Fruit fly (Drosophila melanogaster): Measurements from ENCODE around the gene Prosbeta6.

The Prosbeta6 gene

DNA sequence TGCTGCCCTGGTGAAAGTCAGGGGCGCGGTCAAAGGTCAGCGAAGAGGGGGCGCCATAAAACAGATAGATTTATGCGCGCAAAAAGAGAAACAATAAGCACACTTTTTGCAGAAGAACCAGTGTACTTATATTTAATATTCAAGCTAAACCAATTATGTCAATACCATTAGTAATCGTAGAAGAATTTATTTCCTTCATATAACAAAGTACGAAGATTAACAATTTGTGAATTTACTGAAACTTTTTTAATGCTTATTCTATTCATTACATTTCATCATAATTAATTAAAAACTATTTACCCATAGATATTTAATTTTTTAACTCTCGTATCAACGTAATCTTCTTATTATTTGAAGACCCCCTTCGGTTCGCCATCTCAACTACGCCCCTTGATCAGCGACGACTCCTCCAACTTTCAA, 31.9 kb upstream of the Prosbeta6 start (continued):
- TF ChIP-seq Gug (GFP tag; IDR thresholded peaks at IDR 0.05) = peak; percentile 47; the same call in 1 of the 2 replicates
- TF ChIP-seq topi (GFP tag; optimal IDR thresholded peaks at IDR 0.05) = peak; percentile 59
- TF ChIP-seq lz (GFP tag; optimal IDR thresholded peaks at IDR 0.05) = peak; percentile 64
- TF ChIP-seq CG15336 (GFP tag; IDR thresholded peaks at IDR 0.05) = peak; percentile 65
- peak; percentile 63; the same call in 2 of the 3 replicates for TF ChIP-seq CG8119 (GFP tag; IDR thresholded peaks at IDR 0.05)
- peak; percentile 85 for TF ChIP-seq CG10631 (GFP tag; optimal IDR thresholded peaks at IDR 0.05)
- TF ChIP-seq eg (GFP tag; IDR thresholded peaks at IDR 0.05) = peak; percentile 59; the same call in 1 of the 3 replicates
- TF ChIP-seq CG31627 (GFP tag; optimal IDR thresholded peaks at IDR 0.05) = peak; percentile 50
- peak; percentile 82 for TF ChIP-seq achi (GFP tag; optimal IDR thresholded peaks at IDR 0.05)
- TF ChIP-seq Hr39 (GFP tag; optimal IDR thresholded peaks at IDR 0.05) = peak; percentile 57
- peak; percentile 85 for TF ChIP-seq Hr4 (GFP tag; optimal IDR thresholded peaks at IDR 0.05)
- TF ChIP-seq CG6792 (GFP tag; optimal IDR thresholded peaks at IDR 0.05) = peak; percentile 79
- no peak for TF ChIP-seq vri (GFP tag; optimal IDR thresholded peaks at IDR 0.05)
- TF ChIP-seq Ets96B (tag; optimal IDR thresholded peaks at IDR 0.05) = peak; percentile 70
- TF ChIP-seq CG6854 (GFP tag; optimal IDR thresholded peaks at IDR 0.05) = no peak
- peak; percentile 69 for TF ChIP-seq Lpt (GFP tag; optimal IDR thresholded peaks at IDR 0.05)
- peak; percentile 85 for TF ChIP-seq spab (GFP tag; optimal IDR thresholded peaks at IDR 0.05)
- no peak for TF ChIP-seq Hr38 (GFP tag; optimal IDR thresholded peaks at IDR 0.05)
- TF ChIP-seq CG6276 (GFP tag; optimal IDR thresholded peaks at IDR 0.05) = peak; percentile 71
- TF ChIP-seq Sox15 (GFP tag; optimal IDR thresholded peaks at IDR 0.05) = peak; percentile 68
- peak; percentile 57 for TF ChIP-seq dac (GFP tag; optimal IDR thresholded peaks at IDR 0.05)

DNA sequence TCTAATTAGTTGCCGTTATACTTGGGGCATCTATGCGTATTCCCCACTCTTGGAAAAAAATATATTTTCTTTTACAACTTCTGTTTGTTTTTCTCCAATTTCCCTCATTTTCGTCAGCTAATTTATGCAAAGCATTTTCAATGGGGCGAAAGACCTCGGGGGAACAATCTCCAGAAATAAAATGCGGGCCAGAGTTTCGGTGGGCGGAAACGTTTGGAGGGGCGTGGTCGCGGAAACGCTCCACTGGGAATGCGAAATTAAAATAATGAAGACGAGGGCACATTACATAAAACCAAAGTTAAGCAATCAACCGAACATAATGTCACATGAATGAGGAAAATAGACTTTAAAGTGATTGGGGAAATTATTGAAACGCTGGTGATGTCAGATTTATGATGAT, 30.9 kb upstream of the Prosbeta6 start:
- TF ChIP-seq salr (GFP tag; optimal IDR thresholded peaks at IDR 0.05) (no peak), cyc (GFP tag; optimal IDR thresholded peaks at IDR 0.05) (no peak), vri (GFP tag; optimal IDR thresholded peaks at IDR 0.05) (no peak), CG6854 (GFP tag; optimal IDR thresholded peaks at IDR 0.05) (no peak), net (GFP tag; optimal IDR thresholded peaks at IDR 0.05) (no peak), Sox102F (GFP tag; optimal IDR thresholded peaks at IDR 0.05) (no peak), CG11902 (GFP tag; optimal IDR thresholded peaks at IDR 0.05) (no peak), CG8632 (GFP tag; optimal IDR thresholded peaks at IDR 0.05) (no peak), fd85E (GFP tag; optimal IDR thresholded peaks at IDR 0.05) (no peak), Hr4 (GFP tag; optimal IDR thresholded peaks at IDR 0.05) (no peak), CG6808 (GFP tag; optimal IDR thresholded peaks at IDR 0.05) (no peak), Gug (GFP tag; IDR thresholded peaks at IDR 0.05) (no peak), CG10631 (GFP tag; optimal IDR thresholded peaks at IDR 0.05) (no peak), acj6 (GFP tag; optimal IDR thresholded peaks at IDR 0.05) (no peak), Sox15 (GFP tag; optimal IDR thresholded peaks at IDR 0.05) (no peak), CG6276 (GFP tag; optimal IDR thresholded peaks at IDR 0.05) (no peak), CG34406 (GFP tag; optimal IDR thresholded peaks at IDR 0.05) (no peak)

DNA sequence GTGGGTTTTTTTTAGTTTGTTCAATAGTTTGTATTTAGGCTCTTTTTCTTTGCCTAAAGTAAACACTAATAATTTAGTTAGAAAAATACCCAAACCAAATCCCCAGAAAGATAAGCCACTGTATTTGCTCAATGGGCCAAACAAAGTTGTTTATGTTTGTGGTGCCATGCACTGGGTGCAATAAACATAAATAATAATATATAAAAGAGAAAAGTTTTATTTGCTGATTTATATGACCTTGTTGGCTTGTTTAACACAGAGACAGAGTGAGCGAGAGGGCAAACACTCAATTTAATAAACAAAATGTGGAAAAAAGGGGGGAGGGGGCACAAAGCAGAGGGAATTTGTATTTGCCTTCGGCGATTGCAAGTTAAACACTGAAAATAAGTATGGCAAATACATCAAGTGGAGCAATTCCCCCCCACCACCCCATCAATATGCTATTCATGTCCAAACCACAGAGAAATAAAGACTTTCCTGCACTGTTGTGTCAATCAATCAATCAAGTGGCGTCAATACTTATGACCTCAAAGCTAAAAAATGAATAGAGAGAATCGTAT, 30.4 kb upstream of the Prosbeta6 start:
- peak; percentile 1 for TF ChIP-seq CG8632 (GFP tag; optimal IDR thresholded peaks at IDR 0.05)
- TF ChIP-seq Met (GFP tag; optimal IDR thresholded peaks at IDR 0.05) = no peak
- no peak for TF ChIP-seq CG11762 (GFP tag; optimal IDR thresholded peaks at IDR 0.05; ENCODE audit: insufficient read depth)
- peak; percentile 49 for TF ChIP-seq Eip78C (GFP tag)
- TF ChIP-seq Blimp-1 (GFP tag; optimal IDR thresholded peaks at IDR 0.05) = no peak
- TF ChIP-seq CG4318 (GFP tag; optimal IDR thresholded peaks at IDR 0.05) = no peak
- TF ChIP-seq CG15336 (GFP tag; IDR thresholded peaks at IDR 0.05) = no peak
- peak; percentile 29 for TF ChIP-seq CG6854 (GFP tag; optimal IDR thresholded peaks at IDR 0.05)
- TF ChIP-seq svp (GFP tag) = peak; percentile 61
- TF ChIP-seq ss (GFP tag; optimal IDR thresholded peaks at IDR 0.05) = no peak
- TF ChIP-seq fkh (GFP tag; optimal IDR thresholded peaks at IDR 0.05) = peak; percentile 88

Data from whole organism, prepupa.